Worm (Caenorhabditis elegans): ENCODE results near the gene C36B7.4.

ce11 chrX:7125178-7125577 lies 39.4 kb upstream of the C36B7.4 start:
- TF ChIP-seq unc-39 (tag; optimal IDR thresholded peaks at IDR 0.05) (no peak), ama-1 (optimal IDR thresholded peaks at IDR 0.05) (no peak), crh-2 (tag; optimal IDR thresholded peaks at IDR 0.05) (no peak), gmeb-1 (tag; optimal IDR thresholded peaks at IDR 0.05) (no peak), ztf-11 (tag; optimal IDR thresholded peaks at IDR 0.05) (no peak), egl-27 (tag; optimal IDR thresholded peaks at IDR 0.05) (no peak), mab-5 (tag; optimal IDR thresholded peaks at IDR 0.05) (no peak), R02D3.7 (tag; optimal IDR thresholded peaks at IDR 0.05) (no peak), nhr-25 (tag; optimal IDR thresholded peaks at IDR 0.05) (no peak), snpc-4 (tag; optimal IDR thresholded peaks at IDR 0.05) (no peak), nhr-77 (tag; optimal IDR thresholded peaks at IDR 0.05) (no peak), nhr-6 (tag; optimal IDR thresholded peaks at IDR 0.05) (no peak)
